Fruit fly (Drosophila melanogaster): ENCODE results near the gene CG6999.
A peak's percentile ranks its signal among the peaks of the same experiment; 100 is the strongest.
"Not testable (repeated sequence)": the region's sequence is repeated elsewhere in the genome, so short reads cannot be mapped to it uniquely, and the experiment has no call there.

CG6999 gene

DNA sequence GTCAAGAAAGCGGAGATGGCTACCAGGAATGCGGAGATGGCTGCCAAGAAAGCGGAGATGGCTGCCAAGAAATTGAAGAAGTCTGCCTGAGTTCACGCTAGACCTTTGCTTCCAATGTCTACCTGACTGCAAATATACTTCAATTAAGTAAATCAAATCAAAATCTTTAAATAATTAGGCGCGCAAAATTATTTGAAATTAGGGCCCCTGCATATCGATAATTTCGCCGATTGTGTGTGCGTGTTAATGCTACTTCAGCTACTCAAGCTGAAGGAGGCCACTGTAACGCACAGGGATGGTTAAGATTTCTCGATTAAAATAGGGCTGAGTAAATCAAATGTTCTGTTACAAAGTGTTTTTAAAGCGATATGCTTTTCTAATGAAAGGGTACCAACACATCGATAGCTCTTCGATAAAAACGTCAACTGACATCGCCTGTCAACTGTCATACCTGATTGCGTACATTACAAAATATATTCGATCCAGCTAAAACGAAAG is at the start of gene CG6999:
Gene CG6999 (plus strand): TSS at position 448 of the 498 bp plus-strand sequence.
- not testable (repeated sequence) for TF ChIP-seq CG6276, CG34406, CG10631 (GFP tag; optimal IDR thresholded peaks at IDR 0.05)

DNA sequence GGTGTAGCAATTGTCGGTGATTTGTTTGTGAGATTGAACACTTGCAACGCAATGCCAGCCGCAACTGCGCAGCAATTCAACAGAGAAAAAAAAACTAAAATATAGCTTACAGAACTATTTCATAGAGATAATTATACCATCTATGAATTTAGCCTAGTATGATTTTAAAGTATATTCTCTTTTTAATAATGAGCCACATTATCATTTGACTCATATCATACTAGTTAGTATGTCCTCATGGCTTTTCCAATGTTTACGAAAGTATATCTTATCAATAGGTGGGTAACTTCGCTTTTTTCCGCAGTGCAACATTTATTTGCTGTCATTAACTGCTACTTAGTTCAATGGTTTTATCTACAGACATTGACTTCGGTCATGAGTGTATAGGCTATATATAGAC is 49.4 kb upstream of the CG6999 start:
- peak; percentile 37; the same call in 1 of the 3 replicates for TF ChIP-seq eg (GFP tag; IDR thresholded peaks at IDR 0.05)
- TF ChIP-seq CG8632 (GFP tag; optimal IDR thresholded peaks at IDR 0.05): no peak
- TF ChIP-seq Smox (GFP tag; optimal IDR thresholded peaks at IDR 0.05): no peak
- TF ChIP-seq CG6854 (GFP tag; optimal IDR thresholded peaks at IDR 0.05): no peak
- peak; percentile 43 for TF ChIP-seq Hr4 (GFP tag; optimal IDR thresholded peaks at IDR 0.05)
- peak; percentile 79 for TF ChIP-seq Eip78C (GFP tag)
- TF ChIP-seq Lpt (GFP tag; optimal IDR thresholded peaks at IDR 0.05): no peak
- no peak for TF ChIP-seq CG1621 (tag; optimal IDR thresholded peaks at IDR 0.05)
- no peak for TF ChIP-seq CG6808 (GFP tag; optimal IDR thresholded peaks at IDR 0.05)
- no peak for TF ChIP-seq spab (GFP tag; optimal IDR thresholded peaks at IDR 0.05)
- TF ChIP-seq Sox102F (GFP tag; optimal IDR thresholded peaks at IDR 0.05): no peak
- TF ChIP-seq salr (GFP tag; optimal IDR thresholded peaks at IDR 0.05): peak in 1 of 2 experiments; percentile 4
- no peak for TF ChIP-seq Ets96B (tag; optimal IDR thresholded peaks at IDR 0.05)
- TF ChIP-seq CG8119 (GFP tag; IDR thresholded peaks at IDR 0.05): peak; percentile 50; the same call in 1 of the 3 replicates
- no peak for TF ChIP-seq Eip93F (GFP tag; optimal IDR thresholded peaks at IDR 0.05)
- no peak for TF ChIP-seq CG6276 (GFP tag; optimal IDR thresholded peaks at IDR 0.05)
- TF ChIP-seq pdm3 (GFP tag; optimal IDR thresholded peaks at IDR 0.05): peak; percentile 30
- no peak for TF ChIP-seq CG6163 (GFP tag; IDR thresholded peaks at IDR 0.05)
- no peak for TF ChIP-seq Met (GFP tag; optimal IDR thresholded peaks at IDR 0.05)
- TF ChIP-seq CG3032 (tag; optimal IDR thresholded peaks at IDR 0.05): no peak
- TF ChIP-seq CG15336 (GFP tag; IDR thresholded peaks at IDR 0.05): peak; percentile 35; the same call in 1 of the 2 replicates
- TF ChIP-seq cyc (GFP tag; optimal IDR thresholded peaks at IDR 0.05): no peak
- TF ChIP-seq CG31627 (GFP tag; optimal IDR thresholded peaks at IDR 0.05): no peak
- TF ChIP-seq CG4318 (GFP tag; optimal IDR thresholded peaks at IDR 0.05): no peak
- no peak for TF ChIP-seq ss (GFP tag; optimal IDR thresholded peaks at IDR 0.05)
- no peak for TF ChIP-seq achi (GFP tag; optimal IDR thresholded peaks at IDR 0.05)
- no peak for TF ChIP-seq CG11902 (GFP tag; optimal IDR thresholded peaks at IDR 0.05)
- TF ChIP-seq CG32006 (GFP tag; optimal IDR thresholded peaks at IDR 0.05): peak; percentile 58
- TF ChIP-seq svp (GFP tag): no peak
- TF ChIP-seq CG10631 (GFP tag; optimal IDR thresholded peaks at IDR 0.05): peak; percentile 16
- TF ChIP-seq Sox15 (GFP tag; optimal IDR thresholded peaks at IDR 0.05): no peak
- TF ChIP-seq CG9139 (GFP tag; optimal IDR thresholded peaks at IDR 0.05): no peak

DNA sequence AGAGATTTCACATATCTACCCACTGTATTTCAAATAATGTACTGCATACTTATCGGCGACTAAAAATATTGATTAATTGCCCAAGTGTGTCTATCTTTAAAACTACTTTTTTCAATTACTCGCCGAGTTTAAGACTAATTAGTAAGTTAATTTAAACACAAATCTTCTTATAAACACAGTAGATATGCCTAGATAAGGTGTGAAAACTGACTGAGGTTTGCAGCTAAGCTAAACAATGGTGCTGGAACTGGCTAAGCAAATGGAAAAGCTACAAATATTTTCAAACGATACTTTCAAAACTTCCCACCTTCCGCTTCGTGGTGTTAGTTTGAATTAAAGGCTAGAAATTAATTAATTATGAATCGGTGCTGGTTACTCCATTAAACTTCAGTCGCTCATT is 47.3 kb upstream of the CG6999 start:
- TF ChIP-seq Smox (GFP tag; optimal IDR thresholded peaks at IDR 0.05) (no peak), CG10631 (GFP tag; optimal IDR thresholded peaks at IDR 0.05) (no peak), CG4318 (GFP tag; optimal IDR thresholded peaks at IDR 0.05) (no peak), CG31627 (GFP tag; optimal IDR thresholded peaks at IDR 0.05) (no peak), fd85E (GFP tag; optimal IDR thresholded peaks at IDR 0.05) (no peak), Gug (GFP tag; IDR thresholded peaks at IDR 0.05) (no peak), OdsH (GFP tag; optimal IDR thresholded peaks at IDR 0.05) (no peak), CG6808 (GFP tag; optimal IDR thresholded peaks at IDR 0.05) (no peak), topi (GFP tag; optimal IDR thresholded peaks at IDR 0.05) (no peak), Ets21C (GFP tag; optimal IDR thresholded peaks at IDR 0.05) (no peak), CG6854 (GFP tag; optimal IDR thresholded peaks at IDR 0.05) (no peak), CG8119 (GFP tag; IDR thresholded peaks at IDR 0.05) (no peak), Eip93F (GFP tag; optimal IDR thresholded peaks at IDR 0.05) (no peak), CG7368 (GFP tag; optimal IDR thresholded peaks at IDR 0.05) (no peak), vri (GFP tag; optimal IDR thresholded peaks at IDR 0.05) (no peak), esn (GFP tag; optimal IDR thresholded peaks at IDR 0.05) (no peak), net (GFP tag; optimal IDR thresholded peaks at IDR 0.05) (no peak), CG10669 (GFP tag; optimal IDR thresholded peaks at IDR 0.05) (no peak), Hr38 (GFP tag; optimal IDR thresholded peaks at IDR 0.05) (no peak), fkh (GFP tag; optimal IDR thresholded peaks at IDR 0.05) (no peak)

All from whole organism, prepupa.